Worm (Caenorhabditis elegans) whole organism, L4 larva: ENCODE data around the gene Y69E1A.4.

Source experiments
- ZK546.5 ChIP-seq, 2 experiments: sonication (generic microtip); optimal IDR thresholded peaks; 2 replicates each; lab custom pipeline; 2017; ENCODE audit warnings: missing biosample characterization in 2 of 2, missing genetic modification characterization in 2 of 2
- ceh-82 ChIP-seq: sonication (generic microtip); optimal IDR thresholded peaks from 2 replicates; lab custom pipeline; 2017; ENCODE audit warnings: missing biosample characterization, missing genetic modification characterization
- daf-16 ChIP-seq, 3 experiments: sonication (generic microtip); optimal IDR thresholded peaks; 2 replicates each; lab custom pipeline; 2016 to 2017; ENCODE audit warnings: missing genetic modification characterization in 3 of 3, missing genetic modification reagents in 3 of 3, mild to moderate bottlenecking in 2 of 3, missing compliant biosample characterization in 2 of 3, missing biosample characterization in 1 of 3, moderate library complexity in 1 of 3
- daf-8 ChIP-seq: fragments of 200-800 bp; sonication (Bioruptor generic); IDR thresholded peaks from 2 replicates; pipeline ENCODE4 v1.3.6; 2022; ENCODE audit warnings: missing genetic modification characterization, missing compliant biosample characterization
- hmg-1.1 ChIP-seq: fragments of 200-800 bp; sonication (Bioruptor generic); IDR thresholded peaks from 2 replicates; pipeline ENCODE4 v1.3.6; 2022; ENCODE audit warnings: missing genetic modification reagents, missing genetic modification characterization, missing compliant biosample characterization
- lin-15B ChIP-seq: fragments of 150-350 bp; sonication (generic microtip); optimal IDR thresholded peaks from 3 replicates; lab custom pipeline; 2014; ENCODE audit warnings: missing biosample characterization, missing genetic modification characterization
- lin-39 ChIP-seq: fragments of 150-350 bp; optimal IDR thresholded peaks from 2 replicates; lab custom pipeline; 2014; ENCODE audit warnings: missing biosample characterization, missing genetic modification reagents, missing genetic modification characterization
- madf-9 ChIP-seq: fragments of 200-800 bp; sonication (Bioruptor generic); conservative IDR thresholded peaks from 2 replicates; pipeline ENCODE4 v1.3.6; 2022; ENCODE audit warnings: missing genetic modification reagents, missing genetic modification characterization, missing compliant biosample characterization
- nhr-237 ChIP-seq: sonication (generic microtip); optimal IDR thresholded peaks from 2 replicates; lab custom pipeline; 2017; ENCODE audit warnings: missing biosample characterization, missing genetic modification characterization
- nhr-28 ChIP-seq: fragments of 150-350 bp; optimal IDR thresholded peaks from 2 replicates; lab custom pipeline; 2014; ENCODE audit warnings: missing biosample characterization, missing genetic modification characterization
- nhr-6 ChIP-seq: fragments of 150-350 bp; optimal IDR thresholded peaks from 2 replicates; lab custom pipeline; 2014; ENCODE audit warnings: missing biosample characterization, missing genetic modification characterization
- snpc-4 ChIP-seq: fragments of 150-350 bp; optimal IDR thresholded peaks from 2 replicates; lab custom pipeline; 2014; ENCODE audit warnings: missing biosample characterization, missing genetic modification characterization

ce11 chrIV:10951997-10952396 is 3.1 kb upstream of the Y69E1A.4 start, which contains the start of gene Y69E1A.3:
- TF ChIP-seq lin-39 (tag; lab: Kevin White, UChicago) (no peak), nhr-28 (no peak), nhr-6 (no peak), daf-16 (GFP tag; optimal IDR thresholded peaks at IDR 0.05; lab: Kevin White, UChicago) (no peak), daf-16 (tag; optimal IDR thresholded peaks at IDR 0.05; lab: Kevin White, UChicago) (no peak), madf-9 (GFP tag; lab: Robert Waterston, UW) (no peak), nhr-237 (tag; lab: Kevin White, UChicago) (no peak), hmg-1.1 (GFP tag; lab: Robert Waterston, UW) (no peak), lin-15B (no peak), snpc-4 (tag; lab: Kevin White, UChicago) (no peak), ZK546.5 (tag; optimal IDR thresholded peaks at IDR 0.05; lab: Kevin White, UChicago) (no peak), daf-8 (GFP tag; lab: Robert Waterston, UW) (no peak), ceh-82 (no peak)
